Fruit fly (Drosophila melanogaster): Measurements from ENCODE around the gene Glut1.

DNA sequence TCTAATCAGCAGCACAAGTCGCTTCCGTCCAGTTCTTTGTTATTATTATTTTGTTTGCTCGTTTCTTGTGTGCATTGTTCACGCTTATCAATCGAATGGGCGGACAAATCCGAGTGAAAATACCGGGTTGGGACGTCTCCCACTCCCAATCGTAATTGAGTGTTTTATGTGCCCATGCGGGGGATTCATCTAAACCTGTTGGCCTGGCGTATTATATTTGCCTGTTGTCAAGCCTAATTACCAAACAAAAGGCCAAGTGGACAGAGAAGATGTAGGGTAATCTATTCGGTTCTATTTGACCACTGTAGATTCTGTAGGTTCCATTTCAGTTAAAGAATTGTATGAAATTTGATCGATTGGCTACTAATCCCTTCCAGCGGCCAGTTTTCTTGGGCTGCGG lies 37.8 kb upstream of the Glut1 start:
- TF ChIP-seq cyc (GFP tag; optimal IDR thresholded peaks at IDR 0.05) (no peak), CG10631 (GFP tag; optimal IDR thresholded peaks at IDR 0.05) (no peak), eg (GFP tag; IDR thresholded peaks at IDR 0.05) (0 out of 3 replicates have a peak, but pooled peaks have one; percentile 35)

Data from whole organism, prepupa.